Worm (Caenorhabditis elegans): ENCODE measurements around the gene T23F2.5.
A peak's percentile ranks its signal among the peaks of the same experiment; 100 is the strongest.

The T23F2.5 gene

DNA sequence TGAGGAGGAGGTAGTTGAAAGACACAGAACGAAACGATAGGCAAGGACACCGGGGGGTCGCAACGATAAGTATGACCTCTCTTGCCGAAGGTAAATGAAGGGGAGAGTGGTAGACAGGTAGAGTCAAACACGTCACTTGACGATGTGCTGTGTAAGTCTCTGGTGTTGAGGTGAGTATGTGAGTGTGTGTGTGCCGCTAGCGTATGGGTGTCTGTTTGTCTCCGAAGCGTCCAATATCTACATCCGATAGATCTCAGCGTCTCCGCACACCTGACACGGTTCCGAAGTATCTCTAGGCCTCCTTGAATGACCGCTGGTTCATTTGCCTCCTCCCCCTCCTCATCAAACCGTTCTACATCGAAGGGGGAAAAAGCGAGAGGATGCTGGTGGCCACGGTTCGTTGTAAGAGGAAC, 41.8 kb downstream of the T23F2.5 start (continued):
- no peak for TF ChIP-seq ama-1 (optimal IDR thresholded peaks at IDR 0.05)
- TF ChIP-seq ama-1 (GFP tag; optimal IDR thresholded peaks at IDR 0.05) = no peak
- TF ChIP-seq snpc-3.4 (tag; optimal IDR thresholded peaks at IDR 0.05) = no peak
- peak; percentile 29 for TF ChIP-seq lin-40 (tag; optimal IDR thresholded peaks at IDR 0.05)
- TF ChIP-seq ZK185.1 (tag; optimal IDR thresholded peaks at IDR 0.05; ENCODE audit: poor library complexity, severe bottlenecking) = peak; percentile 9
- TF ChIP-seq attf-5 (GFP tag; optimal IDR thresholded peaks at IDR 0.05) = no peak
- TF ChIP-seq ztf-3 (GFP tag; optimal IDR thresholded peaks at IDR 0.05) = no peak
- no peak for TF ChIP-seq F57C9.4 (tag; optimal IDR thresholded peaks at IDR 0.05)
- no peak for TF ChIP-seq ztf-22 (GFP tag; optimal IDR thresholded peaks at IDR 0.05)
- 0 out of 2 replicates have a peak, but pooled peaks have one; percentile 24 for TF ChIP-seq pbrm-1 (GFP tag; IDR thresholded peaks at IDR 0.05)
- TF ChIP-seq F57A8.1 (GFP tag; optimal IDR thresholded peaks at IDR 0.05) = no peak
- no peak for TF ChIP-seq cebp-2 (GFP tag; IDR thresholded peaks at IDR 0.05)
- no peak for TF ChIP-seq ceh-79 (tag; optimal IDR thresholded peaks at IDR 0.05)
- peak; percentile 21 for TF ChIP-seq K12H6.12 (tag; optimal IDR thresholded peaks at IDR 0.05)

DNA sequence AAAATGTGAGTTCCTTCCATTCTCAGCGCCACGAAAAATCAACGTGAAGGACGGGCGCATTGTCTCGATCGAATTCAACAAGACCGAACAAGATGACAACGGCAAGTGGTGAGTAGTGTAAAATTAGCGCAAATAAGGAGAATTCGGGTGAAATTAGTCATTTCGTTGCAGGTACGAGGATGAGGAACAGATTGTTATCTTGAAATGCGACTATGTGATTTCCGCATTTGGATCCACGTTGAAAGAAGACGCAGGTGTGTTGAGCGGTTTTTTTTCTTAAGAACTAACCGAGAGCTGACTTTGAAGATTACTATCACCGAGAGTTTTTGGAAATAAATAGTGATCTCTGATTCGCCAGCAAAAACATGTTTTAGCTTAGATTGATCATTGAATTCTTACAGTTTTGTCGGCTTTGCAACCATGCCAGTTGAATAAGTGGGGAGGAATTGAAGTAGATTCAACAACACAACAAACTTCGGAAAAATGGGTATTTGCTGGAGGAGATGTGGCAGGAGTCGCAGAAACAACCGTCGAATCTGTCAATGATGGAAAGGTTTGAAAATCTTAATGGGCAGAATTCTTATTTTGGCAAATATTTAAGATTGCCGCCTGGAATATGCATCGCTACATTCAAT, 46.7 kb downstream of the T23F2.5 start:
- TF ChIP-seq Y53F4B.3 (GFP tag; IDR thresholded peaks at IDR 0.05) = no peak
- no peak for TF ChIP-seq tbp1 (GFP tag; optimal IDR thresholded peaks at IDR 0.05)
- no peak for TF ChIP-seq ztf-26 (tag; optimal IDR thresholded peaks at IDR 0.05)
- TF ChIP-seq gei-17 (GFP tag; optimal IDR thresholded peaks at IDR 0.05) = no peak
- no peak for TF ChIP-seq rec-8 (tag; optimal IDR thresholded peaks at IDR 0.05)
- no peak for TF ChIP-seq mes-4 (tag; optimal IDR thresholded peaks at IDR 0.05)
- TF ChIP-seq zim-3 (tag; optimal IDR thresholded peaks at IDR 0.05) = no peak
- no peak for TF ChIP-seq ztf-25 (GFP tag; IDR thresholded peaks at IDR 0.05)
- no peak for TF ChIP-seq B0261.1 (tag; optimal IDR thresholded peaks at IDR 0.05)
- TF ChIP-seq K11D2.4 (GFP tag; IDR thresholded peaks at IDR 0.05) = no peak
- TF ChIP-seq ceh-91 (GFP tag; IDR thresholded peaks at IDR 0.05) = no peak
- TF ChIP-seq sptf-2 (GFP tag; optimal IDR thresholded peaks at IDR 0.05) = no peak
- no peak for TF ChIP-seq egrh-3 (GFP tag; IDR thresholded peaks at IDR 0.05)
- TF ChIP-seq chd-7 (tag; optimal IDR thresholded peaks at IDR 0.05) = no peak
- no peak for TF ChIP-seq D2030.7 (GFP tag; IDR thresholded peaks at IDR 0.05)

ce11 chrX:5467820-5468270, 49.1 kb downstream of the T23F2.5 start, which contains the start of gene dpyd-1:
dpyd-1 (plus strand) TSS chrX:5467870.
- TF ChIP-seq T07F8.4 (tag; optimal IDR thresholded peaks at IDR 0.05) = no peak
- no peak for TF ChIP-seq mcd-1 (GFP tag; IDR thresholded peaks at IDR 0.05)
- TF ChIP-seq cebp-1 (GFP tag; IDR thresholded peaks at IDR 0.05) = no peak
- peak; percentile 0 for TF ChIP-seq cebp-1 (tag; optimal IDR thresholded peaks at IDR 0.05)

ce11 chrX:5467308-5467707, 49.7 kb downstream of the T23F2.5 start:
- TF ChIP-seq let-607 (tag; optimal IDR thresholded peaks at IDR 0.05) (peak; percentile 47 to 91), lin-26 (GFP tag; IDR thresholded peaks at IDR 0.05) (no peak), ztf-26 (tag; optimal IDR thresholded peaks at IDR 0.05) (peak; percentile 40), Y53F4B.3 (GFP tag; IDR thresholded peaks at IDR 0.05) (no peak), hmg-1.2 (GFP tag; IDR thresholded peaks at IDR 0.05) (no peak), mcd-1 (GFP tag; IDR thresholded peaks at IDR 0.05) (peak; percentile 18; the same call in 1 of the 2 replicates), lin-35 (GFP tag; optimal IDR thresholded peaks at IDR 0.05) (no peak), madf-10 (tag; optimal IDR thresholded peaks at IDR 0.05) (peak; percentile 3), mxl-1 (tag; optimal IDR thresholded peaks at IDR 0.05) (no peak), him-1 (tag; optimal IDR thresholded peaks at IDR 0.05) (no peak), K12H6.12 (tag; optimal IDR thresholded peaks at IDR 0.05) (no peak), F33H1.4 (GFP tag; IDR thresholded peaks at IDR 0.05) (no peak), tbp1 (GFP tag; optimal IDR thresholded peaks at IDR 0.05) (peak; percentile 9), lin-40 (tag; optimal IDR thresholded peaks at IDR 0.05) (peak; percentile 52), cebp-1 (GFP tag; IDR thresholded peaks at IDR 0.05) (no peak), cebp-1 (tag; optimal IDR thresholded peaks at IDR 0.05) (no peak), nhr-80 (tag; optimal IDR thresholded peaks at IDR 0.05) (peak; percentile 76), ztf-28 (GFP tag; IDR thresholded peaks at IDR 0.05) (no peak)
